Worm (Caenorhabditis elegans) whole organism, young adult: Measurements from ENCODE around the gene ntl-4.

Source experiments
- B0019.2 ChIP-seq: fragments of 200-800 bp; sonication (Bioruptor generic); conservative IDR thresholded peaks from 2 replicates; pipeline ENCODE4 v1.3.6; 2022; ENCODE audit warnings: missing genetic modification reagents, missing genetic modification characterization, missing compliant biosample characterization
- D2030.7 ChIP-seq: fragments of 200-800 bp; sonication (Bioruptor generic); IDR thresholded peaks from 2 replicates; pipeline ENCODE4 v1.3.6; 2022; ENCODE audit warnings: missing genetic modification reagents, missing genetic modification characterization, missing compliant biosample characterization
- F10E7.11 ChIP-seq: sonication (generic microtip); optimal IDR thresholded peaks from 2 replicates; lab custom pipeline; 2017; ENCODE audit warnings: mild to moderate bottlenecking, missing genetic modification characterization, moderate library complexity, missing compliant biosample characterization
- F33H1.4 ChIP-seq: fragments of 200-800 bp; sonication (Bioruptor generic); IDR thresholded peaks from 2 replicates; pipeline ENCODE4 v1.3.6; 2022; ENCODE audit warnings: missing genetic modification reagents, missing genetic modification characterization, missing compliant biosample characterization
- F52B5.7 ChIP-seq: sonication (generic microtip); optimal IDR thresholded peaks from 2 replicates; lab custom pipeline; 2016; ENCODE audit warnings: mild to moderate bottlenecking, missing genetic modification characterization, missing compliant biosample characterization
- T26A5.8 ChIP-seq: sonication (generic microtip); optimal IDR thresholded peaks from 2 replicates; lab custom pipeline; 2016; ENCODE audit warnings: missing genetic modification characterization, missing compliant biosample characterization
- Y53F4B.3 ChIP-seq: fragments of 200-800 bp; sonication (Bioruptor generic); IDR thresholded peaks from 2 replicates; pipeline ENCODE4 v1.3.6; 2022; ENCODE audit warnings: missing genetic modification reagents, missing genetic modification characterization, missing compliant biosample characterization
- ama-1 ChIP-seq, 3 experiments: fragments of 150-350 bp in 1 of 3; sonication (generic microtip) in 2 of 3; optimal IDR thresholded peaks; 2 replicates each; lab custom pipeline; 2014 to 2018; ENCODE audit warnings: missing biosample characterization in 2 of 3, missing genetic modification characterization in 2 of 3, missing genetic modification reagents in 2 of 3
- atf-7 ChIP-seq: sonication (generic microtip); optimal IDR thresholded peaks from 2 replicates; lab custom pipeline; 2017; ENCODE audit warnings: mild to moderate bottlenecking, missing genetic modification characterization, missing compliant biosample characterization
- cebp-1 ChIP-seq, 2 experiments: fragments of 200-800 bp in 1 of 2; sonication (Bioruptor generic) in 1 of 2; sonication (generic microtip) in 1 of 2; IDR thresholded peaks in 1 of 2; optimal IDR thresholded peaks in 1 of 2; 2 replicates each; pipeline versions ENCODE4 v1.3.6 to Lab custom; 2017 to 2022; ENCODE audit warnings: missing compliant biosample characterization in 2 of 2, missing genetic modification characterization in 2 of 2, mild to moderate bottlenecking in 1 of 2, missing genetic modification reagents in 1 of 2, moderate library complexity in 1 of 2
- ceh-91 ChIP-seq: fragments of 200-800 bp; sonication (Bioruptor generic); IDR thresholded peaks from 2 replicates; pipeline ENCODE4 v1.3.6; 2022; ENCODE audit warnings: missing genetic modification reagents, missing genetic modification characterization, missing compliant biosample characterization
- dox-1 ChIP-seq: fragments of 200-800 bp; sonication (Bioruptor generic); IDR thresholded peaks from 2 replicates; pipeline ENCODE4 v1.3.6; 2022; ENCODE audit warnings: missing genetic modification reagents, missing genetic modification characterization, missing compliant biosample characterization
- efl-1 ChIP-seq: fragments of 150-350 bp; optimal IDR thresholded peaks from 2 replicates; lab custom pipeline; 2014; ENCODE audit warnings: missing biosample characterization, missing genetic modification reagents, missing genetic modification characterization
- egrh-3 ChIP-seq: fragments of 200-800 bp; sonication (Bioruptor generic); IDR thresholded peaks from 2 replicates; pipeline ENCODE4 v1.3.6; 2022; ENCODE audit warnings: missing genetic modification reagents, missing genetic modification characterization, missing compliant biosample characterization
- fkh-3 ChIP-seq: sonication (generic microtip); optimal IDR thresholded peaks from 2 replicates; lab custom pipeline; 2016; ENCODE audit warnings: mild to moderate bottlenecking, missing genetic modification characterization, missing compliant biosample characterization
- hmg-1.2 ChIP-seq: fragments of 200-800 bp; sonication (Bioruptor generic); IDR thresholded peaks from 2 replicates; pipeline ENCODE4 v1.3.6; 2022; ENCODE audit warnings: missing genetic modification reagents, missing genetic modification characterization, missing compliant biosample characterization
- lag-1 ChIP-seq: fragments of 200-800 bp; sonication (Bioruptor generic); IDR thresholded peaks from 2 replicates; pipeline ENCODE4 v1.3.6; 2022; ENCODE audit warnings: missing genetic modification reagents, missing genetic modification characterization, missing compliant biosample characterization
- let-607 ChIP-seq, 2 experiments: fragments of 200-800 bp in 1 of 2; sonication (Bioruptor generic) in 1 of 2; sonication (generic microtip) in 1 of 2; optimal IDR thresholded peaks; 2 replicates each; lab custom pipeline; 2016 to 2018; ENCODE audit warnings: mild to moderate bottlenecking in 2 of 2, missing compliant biosample characterization in 2 of 2, missing genetic modification characterization in 2 of 2, moderate library complexity in 2 of 2, missing genotype in 1 of 2
- lin-40 ChIP-seq: sonication (generic microtip); optimal IDR thresholded peaks from 2 replicates; lab custom pipeline; 2016; ENCODE audit warnings: missing genetic modification characterization, mild to moderate bottlenecking, missing compliant biosample characterization, missing genotype, missing genetic modification reagents
- lin-54 ChIP-seq: fragments of 200-800 bp; sonication (Bioruptor generic); optimal IDR thresholded peaks from 2 replicates; lab custom pipeline; 2018; ENCODE audit warnings: mild to moderate bottlenecking, missing genetic modification characterization, missing compliant biosample characterization
- lir-1 ChIP-seq: fragments of 200-800 bp; sonication (Bioruptor generic); conservative IDR thresholded peaks from 2 replicates; pipeline ENCODE4 v1.3.6; 2022; ENCODE audit warnings: missing genetic modification reagents, missing genetic modification characterization, missing compliant biosample characterization
- lsl-1 ChIP-seq: fragments of 200-800 bp; sonication (Bioruptor generic); optimal IDR thresholded peaks from 2 replicates; lab custom pipeline; 2018; ENCODE audit warnings: mild to moderate bottlenecking, missing genetic modification characterization, moderate library complexity, missing compliant biosample characterization
- lsy-27 ChIP-seq: sonication (generic microtip); optimal IDR thresholded peaks from 2 replicates; lab custom pipeline; 2017; ENCODE audit warnings: missing genetic modification characterization, mild to moderate bottlenecking, missing compliant biosample characterization, antibody characterized with exemption, missing genotype, borderline replicate concordance; ENCODE audit not compliant: insufficient read depth
- madf-10 ChIP-seq: sonication (generic microtip); optimal IDR thresholded peaks from 2 replicates; lab custom pipeline; 2016; ENCODE audit warnings: mild to moderate bottlenecking, missing genetic modification characterization, missing compliant biosample characterization
- madf-3 ChIP-seq: fragments of 200-800 bp; sonication (Bioruptor generic); IDR thresholded peaks from 2 replicates; pipeline ENCODE4 v1.3.6; 2022; ENCODE audit warnings: missing genetic modification reagents, missing genetic modification characterization, missing compliant biosample characterization
- madf-6 ChIP-seq: fragments of 200-800 bp; sonication (Bioruptor generic); IDR thresholded peaks from 2 replicates; pipeline ENCODE4 v1.3.6; 2022; ENCODE audit warnings: missing genetic modification reagents, missing genetic modification characterization, missing compliant biosample characterization
- mcd-1 ChIP-seq: fragments of 200-800 bp; sonication (Bioruptor generic); IDR thresholded peaks from 2 replicates; pipeline ENCODE4 v1.3.6; 2022; ENCODE audit warnings: missing genetic modification reagents, missing genetic modification characterization, missing compliant biosample characterization
- nfyb-1 ChIP-seq: fragments of 200-800 bp; sonication (Bioruptor generic); IDR thresholded peaks from 2 replicates; pipeline ENCODE4 v1.3.6; 2022; ENCODE audit warnings: missing genetic modification reagents, missing genetic modification characterization, missing compliant biosample characterization
- nhr-120 ChIP-seq: fragments of 200-800 bp; sonication (Bioruptor generic); IDR thresholded peaks from 2 replicates; pipeline ENCODE4 v1.3.6; 2022; ENCODE audit warnings: missing genetic modification characterization, missing compliant biosample characterization
- nhr-179 ChIP-seq: sonication (generic microtip); optimal IDR thresholded peaks from 2 replicates; lab custom pipeline; 2016; ENCODE audit warnings: mild to moderate bottlenecking, missing genetic modification characterization, missing compliant biosample characterization
- nhr-80 ChIP-seq: sonication (generic microtip); optimal IDR thresholded peaks from 2 replicates; lab custom pipeline; 2016; ENCODE audit warnings: missing genetic modification characterization, missing compliant biosample characterization
- rcor-1 ChIP-seq: fragments of 200-800 bp; sonication (Bioruptor generic); IDR thresholded peaks from 2 replicates; pipeline ENCODE4 v1.3.6; 2022; ENCODE audit warnings: missing genetic modification reagents, missing genetic modification characterization, missing compliant biosample characterization
- snpc-1.3 ChIP-seq: sonication (generic microtip); optimal IDR thresholded peaks from 2 replicates; lab custom pipeline; 2017; ENCODE audit warnings: missing genetic modification characterization, mild to moderate bottlenecking, missing compliant biosample characterization, antibody characterized with exemption, moderate library complexity, missing genotype, missing genetic modification reagents; ENCODE audit not compliant: insufficient read depth
- snpc-4 ChIP-seq, 5 experiments: fragments of 150-350 bp in 1 of 5; sonication (generic microtip) in 4 of 5; optimal IDR thresholded peaks; 2 replicates each; lab custom pipeline; 2014 to 2018; ENCODE audit warnings: missing genetic modification characterization in 5 of 5, missing biosample characterization in 3 of 5, antibody characterized with exemption in 2 of 5, mild to moderate bottlenecking in 2 of 5, missing compliant biosample characterization in 2 of 5, missing genotype in 2 of 5, moderate library complexity in 2 of 5, missing genetic modification reagents in 1 of 5
- tbp1 ChIP-seq: fragments of 200-800 bp; sonication (Bioruptor generic); optimal IDR thresholded peaks from 2 replicates; lab custom pipeline; 2018; ENCODE audit warnings: mild to moderate bottlenecking, missing genetic modification characterization, missing compliant biosample characterization
- tlf-1 ChIP-seq: fragments of 200-800 bp; sonication (Bioruptor generic); optimal IDR thresholded peaks from 2 replicates; lab custom pipeline; 2018; ENCODE audit warnings: mild to moderate bottlenecking, missing genetic modification characterization, missing compliant biosample characterization
- xnd-1 ChIP-seq: sonication (generic microtip); optimal IDR thresholded peaks from 2 replicates; lab custom pipeline; 2016; ENCODE audit warnings: missing genotype, missing genetic modification reagents, missing genetic modification characterization, missing compliant biosample characterization
- zfh-2 ChIP-seq: fragments of 200-800 bp; sonication (Bioruptor generic); conservative IDR thresholded peaks from 2 replicates; pipeline ENCODE4 v1.3.6; 2022; ENCODE audit warnings: missing genetic modification reagents, missing genetic modification characterization, missing compliant biosample characterization
- ztf-18 ChIP-seq: sonication (generic microtip); optimal IDR thresholded peaks from 2 replicates; lab custom pipeline; 2016; ENCODE audit warnings: missing genotype, mild to moderate bottlenecking, missing genetic modification characterization, missing compliant biosample characterization
- ztf-6 ChIP-seq: fragments of 200-800 bp; sonication (Bioruptor generic); IDR thresholded peaks from 2 replicates; pipeline ENCODE4 v1.3.6; 2022; ENCODE audit warnings: missing genetic modification reagents, missing genetic modification characterization, missing compliant biosample characterization

The ntl-4 gene

ce11 chrIV:7909455-7910141, 777 bp upstream of the ntl-4 start:
- TF ChIP-seq fkh-3 (tag; lab: Kevin White, UChicago) (no peak), tlf-1 (GFP tag; lab: Kevin White, UChicago) (no peak), mcd-1 (0 out of 2 replicates have a peak, but pooled peaks have one; percentile 34), lin-54 (peak; percentile 2), Y53F4B.3 (GFP tag; lab: Robert Waterston, UW) (no peak), nhr-80 (tag; lab: Kevin White, UChicago) (peak; percentile 6), dox-1 (peak; percentile 52; the same call in 1 of the 2 replicates), snpc-4 (GFP tag; optimal IDR thresholded peaks at IDR 0.05; lab: Kevin White, UChicago) (no peak), snpc-4 (tag; optimal IDR thresholded peaks at IDR 0.05; lab: Kevin White, UChicago) (peak in 3 of 4 experiments; percentile 3 to 50 (median 6)), zfh-2 (peak; percentile 70; the same call in 1 of the 2 replicates), madf-6 (GFP tag; lab: Robert Waterston, UW) (peak; percentile 75), hmg-1.2 (GFP tag; lab: Robert Waterston, UW) (peak; percentile 25; the same call in 1 of the 2 replicates), F33H1.4 (GFP tag; lab: Robert Waterston, UW) (peak; percentile 82), cebp-1 (GFP tag; IDR thresholded peaks at IDR 0.05; lab: Robert Waterston, UW) (no peak), cebp-1 (tag; optimal IDR thresholded peaks at IDR 0.05; lab: Kevin White, UChicago) (no peak), lsy-27 (tag; lab: Kevin White, UChicago) (no peak), egrh-3 (GFP tag; lab: Robert Waterston, UW) (0 out of 2 replicates have a peak, but pooled peaks have one; percentile 13), lsl-1 (peak; percentile 82), madf-10 (tag; lab: Kevin White, UChicago) (no peak), nfyb-1 (GFP tag; lab: Robert Waterston, UW) (no peak), T26A5.8 (tag; lab: Kevin White, UChicago) (no peak), lag-1 (GFP tag; lab: Robert Waterston, UW) (no peak), xnd-1 (tag; lab: Kevin White, UChicago) (peak; percentile 46), lir-1 (GFP tag; lab: Robert Waterston, UW) (0 out of 2 replicates have a peak, but pooled peaks have one; percentile 5), ceh-91 (GFP tag; lab: Robert Waterston, UW) (no peak)

DNA sequence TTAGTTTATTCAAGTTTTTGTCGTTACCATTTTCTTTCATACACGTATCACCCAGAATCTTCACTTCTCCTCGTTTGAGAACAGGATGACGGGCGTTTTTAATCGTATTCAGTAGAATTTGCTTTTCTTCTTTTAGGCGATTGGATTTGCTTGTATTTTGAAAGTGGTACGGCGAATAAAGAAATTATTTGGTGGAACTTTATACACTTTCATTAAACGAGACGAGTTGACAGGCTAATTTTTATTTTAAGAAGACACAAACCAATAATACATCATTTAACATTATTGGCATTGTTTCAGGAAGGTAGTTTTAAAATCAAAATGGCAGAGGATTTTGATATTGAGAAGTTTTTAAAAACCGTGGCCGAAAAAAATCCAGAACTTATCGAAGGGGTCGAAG, 4.6 kb downstream of the ntl-4 start, which contains the start of gene C49H3.4:
Gene C49H3.4, plus strand, starts transcription at position 301 of the 400 bp plus-strand sequence.
- TF ChIP-seq madf-3 (GFP tag; lab: Robert Waterston, UW) (0 out of 2 replicates have a peak, but pooled peaks have one; percentile 3), D2030.7 (GFP tag; lab: Robert Waterston, UW) (no peak)

DNA sequence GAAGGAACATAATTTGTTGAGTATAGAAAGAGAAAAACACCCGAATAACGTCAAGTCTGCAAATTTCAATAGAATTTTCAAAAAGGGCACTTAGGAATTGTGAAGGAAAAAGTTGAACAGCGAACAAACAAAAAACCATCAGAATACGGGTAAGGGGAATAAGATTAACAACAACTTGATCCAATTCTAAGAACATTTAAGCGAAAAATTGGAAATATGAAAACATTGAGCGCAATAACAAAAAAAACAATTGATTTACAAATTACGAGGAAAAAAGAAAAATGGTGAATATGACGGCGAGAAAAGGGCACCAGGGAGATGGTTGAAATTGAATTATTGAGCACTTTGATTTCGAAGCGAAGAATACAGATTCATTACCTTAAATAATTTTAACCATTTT, 6.5 kb downstream of the ntl-4 start:
- TF ChIP-seq F10E7.11 (no peak), snpc-1.3 (no peak), ama-1 (optimal IDR thresholded peaks at IDR 0.05; lab: Kevin White, UChicago) (no peak), ama-1 (GFP tag; optimal IDR thresholded peaks at IDR 0.05; lab: Kevin White, UChicago) (no peak)
- TF ChIP-seq, all 124 proteins: peak for 0

DNA sequence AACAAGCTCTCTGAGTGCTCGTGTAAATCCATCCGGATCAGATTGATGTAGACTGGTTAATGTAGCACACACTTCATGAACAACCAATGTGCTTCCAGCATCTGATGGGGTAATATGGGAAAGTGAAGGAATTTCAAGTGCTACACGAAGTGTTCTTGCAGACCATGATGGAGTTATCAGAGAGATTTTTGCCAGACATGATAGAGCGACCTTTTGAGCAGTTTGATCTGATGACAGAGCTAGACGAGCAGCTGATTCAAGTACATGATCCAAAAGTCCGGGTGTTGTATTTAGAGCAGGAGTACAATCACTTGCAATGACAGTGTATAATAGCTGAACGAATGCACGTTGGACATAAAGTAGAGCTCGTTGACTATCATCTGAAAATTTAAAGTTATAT, 7.5 kb downstream of the ntl-4 start:
- TF ChIP-seq ztf-6 (GFP tag; lab: Robert Waterston, UW) (no peak), nhr-179 (tag; lab: Kevin White, UChicago) (no peak), efl-1 (no peak), rcor-1 (GFP tag; lab: Robert Waterston, UW) (no peak), atf-7 (tag; lab: Kevin White, UChicago) (no peak), nfyb-1 (GFP tag; lab: Robert Waterston, UW) (no peak), D2030.7 (GFP tag; lab: Robert Waterston, UW) (no peak), madf-6 (GFP tag; lab: Robert Waterston, UW) (no peak), F52B5.7 (tag; lab: Kevin White, UChicago) (no peak), lin-54 (no peak), ztf-18 (tag; lab: Kevin White, UChicago) (no peak), lin-40 (no peak), let-607 (tag; optimal IDR thresholded peaks at IDR 0.05; lab: Kevin White, UChicago) (no peak), nhr-120 (no peak), B0019.2 (GFP tag; lab: Robert Waterston, UW) (no peak), lag-1 (GFP tag; lab: Robert Waterston, UW) (no peak), tbp1 (no peak), snpc-1.3 (no peak)
